Worm (Caenorhabditis elegans): ENCODE data around the gene fbxb-9.
"Not testable (repeated sequence)": the region's sequence is repeated elsewhere in the genome, so short reads cannot be mapped to it uniquely, and the experiment has no call there.

fbxb-9 gene

ce11 chrIV:11160707-11161106 lies 1.6 kb downstream of the fbxb-9 start, which contains the start of gene C08F8.15:
C08F8.15 (minus strand) TSS chrIV:11160807.
- TF ChIP-seq gmeb-1 (tag; optimal IDR thresholded peaks at IDR 0.05) (no peak), nhr-237 (tag; optimal IDR thresholded peaks at IDR 0.05) (no peak), elt-3 (tag; optimal IDR thresholded peaks at IDR 0.05) (no peak), sma-9 (GFP tag; optimal IDR thresholded peaks at IDR 0.05) (no peak), sma-9 (tag; optimal IDR thresholded peaks at IDR 0.05) (no peak), nhr-12 (tag; optimal IDR thresholded peaks at IDR 0.05) (no peak), nhr-129 (tag; optimal IDR thresholded peaks at IDR 0.05) (no peak), nhr-23 (tag; optimal IDR thresholded peaks at IDR 0.05) (no peak), egl-27 (tag; optimal IDR thresholded peaks at IDR 0.05) (no peak), mab-5 (tag; optimal IDR thresholded peaks at IDR 0.05) (no peak), nhr-11 (tag; optimal IDR thresholded peaks at IDR 0.05) (no peak), lsy-2 (tag; optimal IDR thresholded peaks at IDR 0.05) (no peak), blmp-1 (tag; optimal IDR thresholded peaks at IDR 0.05; ENCODE audit: insufficient read depth) (no peak), unc-55 (GFP tag; optimal IDR thresholded peaks at IDR 0.05) (no peak), zag-1 (tag; optimal IDR thresholded peaks at IDR 0.05) (no peak)

ce11 chrIV:11159886-11160285 lies 2.5 kb downstream of the fbxb-9 start, which contains the start of gene mboa-4:
mboa-4 (minus strand) TSS chrIV:11159986.
- no peak for TF ChIP-seq alr-1 (tag; optimal IDR thresholded peaks at IDR 0.05)
- no peak for TF ChIP-seq nhr-237 (tag; optimal IDR thresholded peaks at IDR 0.05)
- TF ChIP-seq ztf-11 (tag; optimal IDR thresholded peaks at IDR 0.05), result no peak
- TF ChIP-seq ceh-82 (tag; optimal IDR thresholded peaks at IDR 0.05), result no peak
- TF ChIP-seq aly-2 (tag; optimal IDR thresholded peaks at IDR 0.05), result no peak
- no peak for TF ChIP-seq ZK546.5 (tag; optimal IDR thresholded peaks at IDR 0.05)
- TF ChIP-seq nhr-6 (tag; optimal IDR thresholded peaks at IDR 0.05), result no peak
- no peak for TF ChIP-seq R02D3.7 (tag; optimal IDR thresholded peaks at IDR 0.05)
- TF ChIP-seq nhr-129 (tag; optimal IDR thresholded peaks at IDR 0.05), result no peak
- TF ChIP-seq ztf-1 (GFP tag; conservative IDR thresholded peaks at IDR 0.05), result no peak
- no peak for TF ChIP-seq elt-1 (tag; optimal IDR thresholded peaks at IDR 0.05)
- TF ChIP-seq sma-3 (GFP tag; optimal IDR thresholded peaks at IDR 0.05), result no peak
- TF ChIP-seq elt-3 (tag; optimal IDR thresholded peaks at IDR 0.05), result no peak
- TF ChIP-seq nhr-23 (tag; optimal IDR thresholded peaks at IDR 0.05), result no peak

- TF ChIP-seq nhr-237 (tag; optimal IDR thresholded peaks at IDR 0.05), result no peak
- no peak for TF ChIP-seq sem-4 (tag; optimal IDR thresholded peaks at IDR 0.05)
- no peak for TF ChIP-seq ztf-4 (tag; optimal IDR thresholded peaks at IDR 0.05)
- no peak for TF ChIP-seq sma-3 (GFP tag; optimal IDR thresholded peaks at IDR 0.05)
- no peak for TF ChIP-seq ZK546.5 (tag; optimal IDR thresholded peaks at IDR 0.05)
- no peak for TF ChIP-seq lin-13 (GFP tag; optimal IDR thresholded peaks at IDR 0.05)
- no peak for TF ChIP-seq mdl-1 (tag; optimal IDR thresholded peaks at IDR 0.05)
- TF ChIP-seq gmeb-1 (tag; optimal IDR thresholded peaks at IDR 0.05), result no peak
- no peak for TF ChIP-seq Y55F3AM.14 (GFP tag; optimal IDR thresholded peaks at IDR 0.05)
- no peak for TF ChIP-seq elt-1 (tag; optimal IDR thresholded peaks at IDR 0.05)
- no peak for TF ChIP-seq nhr-6 (tag; optimal IDR thresholded peaks at IDR 0.05)
- TF ChIP-seq nhr-12 (tag; optimal IDR thresholded peaks at IDR 0.05), result no peak
- TF ChIP-seq nhr-10 (tag; optimal IDR thresholded peaks at IDR 0.05), result no peak
- no peak for TF ChIP-seq ztf-11 (tag; optimal IDR thresholded peaks at IDR 0.05)
- TF ChIP-seq fos-1 (tag; optimal IDR thresholded peaks at IDR 0.05), result no peak
- no peak for TF ChIP-seq ama-1 (optimal IDR thresholded peaks at IDR 0.05)
These were observed 5.8 kb downstream of the fbxb-9 start for ce11 chrIV:11156526-11156925.

ce11 chrIV:11154425-11155114 lies 7.8 kb downstream of the fbxb-9 start, which contains the start of gene C08F8.3:
C08F8.3 (plus strand) TSS chrIV:11155044.
- TF ChIP-seq unc-62 (GFP tag; optimal IDR thresholded peaks at IDR 0.05); elt-1 (tag; optimal IDR thresholded peaks at IDR 0.05); nhr-237 (tag; optimal IDR thresholded peaks at IDR 0.05): not testable (repeated sequence)

ce11 chrIV:11150844-11151243 lies 11.5 kb downstream of the fbxb-9 start, which contains the start of gene C08F8.2:
C08F8.2 (plus strand) TSS chrIV:11150997.
- TF ChIP-seq ceh-16 (tag; optimal IDR thresholded peaks at IDR 0.05) (no peak), lsy-2 (tag; optimal IDR thresholded peaks at IDR 0.05) (peak in 1 of 2 experiments; percentile 37), sem-4 (tag; optimal IDR thresholded peaks at IDR 0.05) (no peak), nhr-25 (tag; optimal IDR thresholded peaks at IDR 0.05) (no peak), ztf-11 (tag; optimal IDR thresholded peaks at IDR 0.05) (no peak), ama-1 (optimal IDR thresholded peaks at IDR 0.05) (peak; percentile 1), unc-39 (tag; optimal IDR thresholded peaks at IDR 0.05) (no peak), Y55F3AM.14 (GFP tag; optimal IDR thresholded peaks at IDR 0.05) (no peak)
